Worm (Caenorhabditis elegans): ENCODE results near the gene pals-32.

Gene pals-32

DNA sequence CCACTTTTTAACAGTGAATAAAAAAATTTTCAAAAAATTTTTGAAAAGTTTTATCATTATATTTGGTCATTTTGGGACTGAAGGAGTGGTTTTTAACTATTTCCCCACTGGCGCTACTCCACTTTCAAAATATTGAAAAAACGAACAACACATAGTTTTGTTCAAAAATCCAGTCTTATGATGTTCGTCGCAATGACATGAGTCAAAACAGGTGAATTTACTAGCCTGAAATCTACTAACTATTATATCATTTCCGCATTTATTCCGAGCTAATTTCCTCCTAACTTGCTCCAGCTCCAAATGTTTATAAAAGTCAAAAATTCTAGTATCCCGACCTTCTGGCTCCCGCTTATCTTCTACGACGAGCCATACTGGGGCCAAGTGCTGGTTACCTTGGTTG is 12.0 kb upstream of the pals-32 start, which contains the start of gene sre-24:
sre-24 (plus strand) TSS at position 301 of the 400 bp plus-strand sequence.
- TF ChIP-seq tbx-2 (tag; optimal IDR thresholded peaks at IDR 0.05), result no peak
- no peak for TF ChIP-seq nhr-47 (tag; optimal IDR thresholded peaks at IDR 0.05)
- no peak for TF ChIP-seq ces-1 (GFP tag; optimal IDR thresholded peaks at IDR 0.05)
- no peak for TF ChIP-seq pqm-1 (tag; optimal IDR thresholded peaks at IDR 0.05)
- TF ChIP-seq swsn-7 (tag; optimal IDR thresholded peaks at IDR 0.05), result no peak
- TF ChIP-seq nhr-85 (tag), result no peak
- no peak for TF ChIP-seq vab-15 (tag; optimal IDR thresholded peaks at IDR 0.05)
- no peak for TF ChIP-seq skn-1 (tag; optimal IDR thresholded peaks at IDR 0.05)
- no peak for TF ChIP-seq hlh-17 (GFP tag; optimal IDR thresholded peaks at IDR 0.05; ENCODE audit: borderline replicate concordance)
- TF ChIP-seq unc-30 (tag; optimal IDR thresholded peaks at IDR 0.05), result no peak
- TF ChIP-seq sptf-1 (tag; optimal IDR thresholded peaks at IDR 0.05), result no peak
- no peak for TF ChIP-seq nhr-71 (tag; optimal IDR thresholded peaks at IDR 0.05)
- no peak for TF ChIP-seq mep-1 (tag; optimal IDR thresholded peaks at IDR 0.05)
- TF ChIP-seq Y116A8C.19 (tag; optimal IDR thresholded peaks at IDR 0.05; ENCODE audit: borderline replicate concordance), result no peak

DNA sequence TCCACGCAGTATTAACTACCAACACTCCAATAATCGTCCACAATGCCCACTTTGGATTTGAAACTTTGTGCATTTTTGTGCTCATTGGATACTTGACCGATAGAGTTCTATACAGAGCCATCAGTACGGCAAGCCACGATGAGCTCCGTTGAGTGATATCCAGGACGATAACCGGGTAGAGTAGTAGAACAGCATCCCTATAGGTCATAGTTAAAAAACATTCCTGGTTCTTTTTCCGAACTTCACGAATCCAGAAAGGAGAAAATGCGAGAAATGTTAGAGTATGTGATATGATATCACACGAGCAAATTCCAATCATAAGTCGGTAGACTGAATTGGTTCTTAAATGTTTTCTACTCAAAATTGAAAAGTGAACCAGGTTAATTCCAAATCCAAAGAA is 8.1 kb upstream of the pals-32 start:
- TF ChIP-seq nhr-19 (GFP tag; conservative IDR thresholded peaks at IDR 0.05) (no peak), fkh-8 (tag; optimal IDR thresholded peaks at IDR 0.05) (no peak), pax-3 (tag; optimal IDR thresholded peaks at IDR 0.05) (no peak), nhr-85 (tag) (no peak), efl-1 (optimal IDR thresholded peaks at IDR 0.05) (no peak), efl-1 (GFP tag; optimal IDR thresholded peaks at IDR 0.05 in 1 of 2) (no peak), elt-2 (tag; optimal IDR thresholded peaks at IDR 0.05) (no peak), egl-13 (tag; optimal IDR thresholded peaks at IDR 0.05) (no peak), lin-39 (tag; optimal IDR thresholded peaks at IDR 0.05) (no peak), unc-30 (tag; optimal IDR thresholded peaks at IDR 0.05) (no peak), nhr-20 (tag; optimal IDR thresholded peaks at IDR 0.05) (no peak), ces-1 (GFP tag; optimal IDR thresholded peaks at IDR 0.05) (no peak), grh-1 (GFP tag; IDR thresholded peaks at IDR 0.05) (no peak), mab-9 (GFP tag; IDR thresholded peaks at IDR 0.05) (no peak), nhr-90 (tag; optimal IDR thresholded peaks at IDR 0.05; ENCODE audit: poor library complexity) (no peak), elt-3 (tag; optimal IDR thresholded peaks at IDR 0.05) (no peak), alr-1 (tag; optimal IDR thresholded peaks at IDR 0.05; ENCODE audit: borderline replicate concordance) (no peak), ama-1 (optimal IDR thresholded peaks at IDR 0.05) (no peak), nhr-11 (tag; optimal IDR thresholded peaks at IDR 0.05) (no peak), tbx-2 (tag; optimal IDR thresholded peaks at IDR 0.05) (no peak)

DNA sequence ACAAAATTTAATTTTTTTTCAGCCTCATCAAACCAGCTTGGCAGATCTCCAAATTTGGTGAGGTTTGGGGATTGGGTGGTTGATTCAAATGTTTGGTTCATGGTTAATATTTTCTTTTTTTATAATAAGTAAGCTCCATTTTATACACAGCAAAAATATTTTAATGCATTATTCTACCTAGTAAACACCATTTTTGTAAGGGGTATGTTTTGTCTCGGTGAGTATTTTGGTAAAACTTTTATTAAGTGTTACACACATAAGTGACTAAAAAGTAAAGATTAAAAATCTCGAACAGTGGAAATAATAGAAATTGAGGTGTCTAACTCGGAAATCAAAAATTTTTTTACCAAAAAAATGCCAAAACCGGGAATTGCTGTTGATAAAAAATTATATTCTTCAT is 7.7 kb upstream of the pals-32 start, which contains the start of gene srw-4:
srw-4 (minus strand) TSS at position 101 of the 400 bp plus-strand sequence.
- TF ChIP-seq rnt-1 (tag; optimal IDR thresholded peaks at IDR 0.05), result no peak
- no peak for TF ChIP-seq ces-1 (GFP tag; optimal IDR thresholded peaks at IDR 0.05)

DNA sequence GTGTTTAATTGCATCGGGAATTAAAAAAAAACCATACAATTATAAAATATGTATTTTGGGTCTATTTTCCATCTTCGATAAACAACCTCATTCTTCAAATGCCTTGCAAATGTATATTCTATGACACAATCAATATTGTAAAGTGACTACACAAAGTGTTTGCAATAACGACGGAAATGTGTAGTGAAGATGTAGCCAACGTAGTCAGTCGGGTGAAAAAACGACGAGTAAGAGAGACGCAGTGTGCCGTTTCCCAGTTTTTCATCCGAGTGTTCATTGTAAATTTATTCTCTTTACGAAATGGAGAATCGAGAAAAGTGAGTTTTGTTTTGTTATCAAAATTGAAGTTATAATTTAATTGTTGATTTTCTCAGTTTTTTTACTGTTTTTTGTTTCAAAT is 4.5 kb upstream of the pals-32 start, which contains the start of gene F37B4.15:
F37B4.15 (plus strand) TSS at position 301 of the 400 bp plus-strand sequence.
- no peak for TF ChIP-seq nhr-47 (tag; optimal IDR thresholded peaks at IDR 0.05)
- no peak for TF ChIP-seq nhr-85 (tag)
- no peak for TF ChIP-seq nhr-20 (tag; optimal IDR thresholded peaks at IDR 0.05)
- no peak for TF ChIP-seq lin-39 (tag; optimal IDR thresholded peaks at IDR 0.05)
- TF ChIP-seq blmp-1 (tag; optimal IDR thresholded peaks at IDR 0.05), result no peak
- no peak for TF ChIP-seq isw-1 (GFP tag; IDR thresholded peaks at IDR 0.05)
- TF ChIP-seq lsy-2 (tag; optimal IDR thresholded peaks at IDR 0.05), result no peak
- no peak for TF ChIP-seq ceh-88 (GFP tag; IDR thresholded peaks at IDR 0.05)
- TF ChIP-seq mef-2 (tag; optimal IDR thresholded peaks at IDR 0.05), result no peak
- no peak for TF ChIP-seq nhr-77 (tag; optimal IDR thresholded peaks at IDR 0.05)
- no peak for TF ChIP-seq zip-4 (GFP tag; optimal IDR thresholded peaks at IDR 0.05)
- TF ChIP-seq nhr-90 (tag; optimal IDR thresholded peaks at IDR 0.05; ENCODE audit: poor library complexity), result no peak
- TF ChIP-seq unc-98 (GFP tag; IDR thresholded peaks at IDR 0.05), result no peak
